Fruit fly (Drosophila melanogaster) whole organism, pupa: ENCODE measurements around the gene CG14441.

Experiments used
- CG10348 ChIP-seq: fragments of 200-800 bp; sonication (Bioruptor generic); IDR thresholded peaks from 2 replicates; pipeline ENCODE4 v1.3.6; 2022; ENCODE audit warnings: missing biosample characterization, missing genetic modification characterization
- CG12605 ChIP-seq: fragments of 200-800 bp; sonication (Bioruptor generic); IDR thresholded peaks from 2 replicates; pipeline ENCODE4 v1.3.6; 2022; ENCODE audit warnings: missing biosample characterization, missing genetic modification characterization
- CG13204 ChIP-seq: fragments of 200-800 bp; sonication (Bioruptor generic); optimal IDR thresholded peaks from 2 replicates; lab custom pipeline; 2018; ENCODE audit warnings: missing biosample characterization, mild to moderate bottlenecking, missing genetic modification characterization, moderate library complexity
- CG14655 ChIP-seq: fragments of 200-800 bp; sonication (Bioruptor generic); optimal IDR thresholded peaks from 3 replicates; lab custom pipeline; 2017; ENCODE audit warnings: mild to moderate bottlenecking, missing biosample characterization, missing genetic modification reagents, missing genetic modification characterization
- CG15710 ChIP-seq: fragments of 200-800 bp; sonication (Bioruptor generic); optimal IDR thresholded peaks from 2 replicates; lab custom pipeline; 2018; ENCODE audit warnings: missing biosample characterization, mild to moderate bottlenecking, missing genetic modification characterization, moderate library complexity
- CG17806 ChIP-seq: fragments of 200-800 bp; sonication (Bioruptor generic); optimal IDR thresholded peaks from 2 replicates; lab custom pipeline; 2018; ENCODE audit warnings: missing biosample characterization, mild to moderate bottlenecking, missing genetic modification characterization, moderate library complexity
- CG32121 ChIP-seq: fragments of 200-800 bp; sonication (Bioruptor generic); IDR thresholded peaks from 2 replicates; pipeline ENCODE4 v1.3.6; 2022; ENCODE audit warnings: missing biosample characterization, missing genetic modification characterization
- CG34367 ChIP-seq: fragments of 200-800 bp; sonication (Bioruptor generic); optimal IDR thresholded peaks from 2 replicates; lab custom pipeline; 2018; ENCODE audit warnings: missing biosample characterization, mild to moderate bottlenecking, missing genetic modification characterization
- CG4496 ChIP-seq: fragments of 200-800 bp; sonication (Bioruptor generic); IDR thresholded peaks from 3 replicates; pipeline ENCODE4 v1.3.6; 2022; ENCODE audit warnings: missing biosample characterization, missing genetic modification characterization
- CG8159 ChIP-seq: fragments of 200-800 bp; sonication (Bioruptor generic); optimal IDR thresholded peaks from 3 replicates; lab custom pipeline; 2018; ENCODE audit warnings: missing biosample characterization, mild to moderate bottlenecking, missing genetic modification characterization, moderate library complexity
- CG8301 ChIP-seq: fragments of 200-800 bp; sonication (Bioruptor generic); optimal IDR thresholded peaks from 2 replicates; lab custom pipeline; 2018; ENCODE audit warnings: missing biosample characterization, mild to moderate bottlenecking, missing genetic modification characterization
- CG9948 ChIP-seq: fragments of 200-800 bp; sonication (Bioruptor generic); optimal IDR thresholded peaks from 2 replicates; lab custom pipeline; 2018; ENCODE audit warnings: missing biosample characterization, mild to moderate bottlenecking, missing genetic modification characterization, moderate library complexity
- D1 ChIP-seq: fragments of 200-800 bp; sonication (Bioruptor generic); optimal IDR thresholded peaks from 2 replicates; lab custom pipeline; 2018; ENCODE audit warnings: missing biosample characterization, mild to moderate bottlenecking, missing genetic modification characterization, moderate library complexity
- EcR ChIP-seq: fragments of 200-800 bp; sonication (Bioruptor generic); optimal IDR thresholded peaks from 3 replicates; lab custom pipeline; 2019; ENCODE audit warnings: missing biosample characterization, missing genetic modification characterization, mild to moderate bottlenecking, moderate library complexity, missing genetic modification reagents
- Ets98B ChIP-seq: fragments of 200-800 bp; sonication (Bioruptor generic); IDR thresholded peaks from 2 replicates; pipeline ENCODE4 v1.3.6; 2022; ENCODE audit warnings: missing biosample characterization, missing genetic modification characterization
- Pif1A ChIP-seq: fragments of 200-800 bp; sonication (Bioruptor generic); optimal IDR thresholded peaks from 3 replicates; lab custom pipeline; 2016; ENCODE audit warnings: missing biosample characterization, missing genetic modification characterization
- Pif1B ChIP-seq: fragments of 200-800 bp; sonication (Bioruptor generic); optimal IDR thresholded peaks from 3 replicates; lab custom pipeline; 2016; ENCODE audit warnings: missing biosample characterization, missing genetic modification characterization
- Snoo ChIP-seq: fragments of 200-800 bp; sonication (Bioruptor generic); optimal IDR thresholded peaks from 3 replicates; lab custom pipeline; 2017; ENCODE audit warnings: missing biosample characterization, mild to moderate bottlenecking, missing genetic modification characterization, inconsistent platforms
- fd96Ca ChIP-seq: fragments of 200-800 bp; sonication (Bioruptor generic); IDR thresholded peaks from 3 replicates; pipeline ENCODE4 v1.3.6; 2022; ENCODE audit warnings: missing biosample characterization, missing genetic modification characterization
- gl ChIP-seq: fragments of 200-800 bp; sonication (Bioruptor generic); optimal IDR thresholded peaks from 2 replicates; lab custom pipeline; 2018; ENCODE audit warnings: missing biosample characterization, mild to moderate bottlenecking, missing genetic modification characterization
- rn ChIP-seq: fragments of 200-800 bp; sonication (Bioruptor generic); IDR thresholded peaks from 2 replicates; pipeline ENCODE4 v1.3.6; 2022; ENCODE audit warnings: missing biosample characterization, missing genetic modification characterization

The CG14441 gene

DNA sequence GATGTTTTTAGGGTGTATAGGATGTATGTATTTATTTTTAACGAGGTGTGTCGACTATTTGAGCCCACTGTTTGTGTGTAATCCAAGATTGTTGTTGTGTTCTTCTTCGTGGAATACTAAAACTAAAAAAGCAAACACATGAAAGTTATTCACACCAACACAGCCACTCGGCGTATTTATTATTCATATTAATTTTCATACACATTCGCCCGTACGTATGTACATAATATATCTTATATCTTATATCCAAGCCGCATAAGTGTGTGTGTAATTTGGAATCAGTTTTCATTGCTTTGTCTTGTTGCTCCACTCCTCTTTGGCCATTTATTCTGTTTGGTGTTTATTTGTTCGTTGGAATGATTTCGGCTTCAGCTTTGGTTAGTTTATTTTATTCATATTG is 11.4 kb downstream of the CG14441 start:
- TF ChIP-seq CG32121 (GFP tag; lab: Robert Waterston, UW) (no peak), CG12605 (GFP tag; lab: Robert Waterston, UW) (no peak), CG8159 (tag; lab: Kevin White, UChicago) (no peak), EcR (no peak), CG34367 (tag; lab: Kevin White, UChicago) (no peak), CG9948 (tag; lab: Kevin White, UChicago) (no peak), rn (GFP tag; lab: Robert Waterston, UW) (no peak), Ets98B (no peak), CG13204 (GFP tag; lab: Kevin White, UChicago) (no peak), CG15710 (tag; lab: Kevin White, UChicago) (no peak), Pif1B (GFP tag; lab: Kevin White, UChicago) (no peak), CG4496 (GFP tag; lab: Robert Waterston, UW) (no peak), gl (tag; lab: Kevin White, UChicago) (no peak), CG8301 (tag; lab: Kevin White, UChicago) (no peak), fd96Ca (GFP tag; lab: Robert Waterston, UW) (no peak), CG14655 (no peak)

dm6 chrX:6711295-6711694 is 12.0 kb downstream of the CG14441 start:
- TF ChIP-seq CG4496 (GFP tag; lab: Robert Waterston, UW) (peak; percentile 93), Pif1A (peak; percentile 88), Pif1B (GFP tag; lab: Kevin White, UChicago) (peak; percentile 87), CG17806 (tag; lab: Kevin White, UChicago) (peak; percentile 83), rn (GFP tag; lab: Robert Waterston, UW) (peak; percentile 57; the same call in 1 of the 2 replicates), CG15710 (tag; lab: Kevin White, UChicago) (peak; percentile 69), fd96Ca (GFP tag; lab: Robert Waterston, UW) (peak; percentile 94), CG13204 (GFP tag; lab: Kevin White, UChicago) (no peak), Snoo (tag; lab: Kevin White, UChicago) (peak; percentile 56), D1 (tag; lab: Kevin White, UChicago) (peak; percentile 32), CG8159 (tag; lab: Kevin White, UChicago) (peak; percentile 76), CG32121 (GFP tag; lab: Robert Waterston, UW) (peak; percentile 94), gl (tag; lab: Kevin White, UChicago) (peak; percentile 62), CG8301 (tag; lab: Kevin White, UChicago) (peak; percentile 94), CG9948 (tag; lab: Kevin White, UChicago) (peak; percentile 81), Ets98B (peak; percentile 92), CG12605 (GFP tag; lab: Robert Waterston, UW) (peak; percentile 86), EcR (peak; percentile 84), CG34367 (tag; lab: Kevin White, UChicago) (peak; percentile 64), CG14655 (peak; percentile 94), CG10348 (GFP tag; lab: Robert Waterston, UW) (0 out of 2 replicates have a peak, but pooled peaks have one; percentile 23)

dm6 chrX:6716170-6716569 is 16.9 kb downstream of the CG14441 start:
- TF ChIP-seq CG32121 (GFP tag; lab: Robert Waterston, UW) (no peak), CG9948 (tag; lab: Kevin White, UChicago) (no peak), Ets98B (no peak), gl (tag; lab: Kevin White, UChicago) (no peak), CG8159 (tag; lab: Kevin White, UChicago) (no peak), Pif1A (no peak), CG10348 (GFP tag; lab: Robert Waterston, UW) (no peak), Snoo (tag; lab: Kevin White, UChicago) (no peak), CG17806 (tag; lab: Kevin White, UChicago) (no peak), EcR (no peak), CG12605 (GFP tag; lab: Robert Waterston, UW) (no peak), CG14655 (no peak), CG8301 (tag; lab: Kevin White, UChicago) (no peak), CG13204 (GFP tag; lab: Kevin White, UChicago) (no peak)

DNA sequence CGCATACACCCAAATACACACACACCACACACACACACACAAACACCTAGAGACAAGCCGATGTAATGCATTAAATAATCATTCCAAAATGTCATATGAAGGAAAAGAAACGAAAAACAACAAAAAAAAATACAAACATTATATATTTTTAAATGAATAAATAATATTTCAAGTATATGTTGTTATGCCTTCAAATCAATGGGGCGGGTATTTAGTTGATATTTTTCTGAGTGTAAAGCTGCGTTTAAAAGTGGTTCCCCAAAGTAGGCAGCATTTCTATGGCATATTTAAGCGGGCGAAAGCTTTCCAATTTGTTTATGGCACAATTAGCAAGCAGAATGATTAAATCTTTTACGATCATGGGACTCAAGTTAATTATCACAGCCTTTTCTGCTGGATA is 20.0 kb downstream of the CG14441 start:
- TF ChIP-seq CG13204 (GFP tag; lab: Kevin White, UChicago): no peak
- TF ChIP-seq Snoo (tag; lab: Kevin White, UChicago): no peak
- no peak for TF ChIP-seq CG12605 (GFP tag; lab: Robert Waterston, UW)
- TF ChIP-seq fd96Ca (GFP tag; lab: Robert Waterston, UW): no peak
- peak; percentile 48; the same call in 2 of the 3 replicates for TF ChIP-seq CG4496 (GFP tag; lab: Robert Waterston, UW)
- no peak for TF ChIP-seq CG14655
- peak; percentile 25 for TF ChIP-seq CG17806 (tag; lab: Kevin White, UChicago)
- TF ChIP-seq CG9948 (tag; lab: Kevin White, UChicago): peak; percentile 1
- peak; percentile 7 for TF ChIP-seq D1 (tag; lab: Kevin White, UChicago)
- TF ChIP-seq CG10348 (GFP tag; lab: Robert Waterston, UW): no peak
- TF ChIP-seq EcR: no peak
- TF ChIP-seq Pif1B (GFP tag; lab: Kevin White, UChicago): no peak
- TF ChIP-seq gl (tag; lab: Kevin White, UChicago): no peak
- peak; percentile 37 for TF ChIP-seq Ets98B
- peak; percentile 14 for TF ChIP-seq CG8301 (tag; lab: Kevin White, UChicago)
- peak; percentile 49; the same call in 1 of the 2 replicates for TF ChIP-seq CG32121 (GFP tag; lab: Robert Waterston, UW)
- TF ChIP-seq, all 21 proteins: peak for 7

DNA sequence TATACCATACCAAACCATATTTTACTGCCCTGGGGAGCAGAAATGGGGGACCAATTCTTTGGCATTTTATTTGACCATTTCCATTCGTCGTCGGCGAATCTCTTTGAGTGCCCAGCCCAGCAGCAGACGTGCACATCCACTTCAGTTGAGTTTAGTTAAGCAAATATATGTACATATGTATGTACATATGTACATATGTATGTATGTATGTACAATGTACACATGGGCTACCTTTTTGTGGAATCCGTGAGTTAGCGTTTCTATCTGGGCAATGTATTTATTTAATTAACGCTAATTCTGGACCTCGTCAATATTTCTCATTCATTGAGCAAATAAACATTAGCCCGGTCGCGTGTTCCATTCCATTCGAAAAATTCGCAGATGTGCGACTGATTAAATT is 20.7 kb downstream of the CG14441 start:
- TF ChIP-seq Ets98B (no peak), Pif1A (no peak), CG10348 (GFP tag; lab: Robert Waterston, UW) (no peak), CG32121 (GFP tag; lab: Robert Waterston, UW) (no peak), CG13204 (GFP tag; lab: Kevin White, UChicago) (no peak), CG9948 (tag; lab: Kevin White, UChicago) (no peak), CG15710 (tag; lab: Kevin White, UChicago) (no peak), CG12605 (GFP tag; lab: Robert Waterston, UW) (no peak), rn (GFP tag; lab: Robert Waterston, UW) (no peak), CG8301 (tag; lab: Kevin White, UChicago) (no peak)
